Worm (Caenorhabditis elegans): Measurements from ENCODE around the gene slrp-1.
A peak's percentile ranks its signal among the peaks of the same experiment; 100 is the strongest.

Gene slrp-1

DNA sequence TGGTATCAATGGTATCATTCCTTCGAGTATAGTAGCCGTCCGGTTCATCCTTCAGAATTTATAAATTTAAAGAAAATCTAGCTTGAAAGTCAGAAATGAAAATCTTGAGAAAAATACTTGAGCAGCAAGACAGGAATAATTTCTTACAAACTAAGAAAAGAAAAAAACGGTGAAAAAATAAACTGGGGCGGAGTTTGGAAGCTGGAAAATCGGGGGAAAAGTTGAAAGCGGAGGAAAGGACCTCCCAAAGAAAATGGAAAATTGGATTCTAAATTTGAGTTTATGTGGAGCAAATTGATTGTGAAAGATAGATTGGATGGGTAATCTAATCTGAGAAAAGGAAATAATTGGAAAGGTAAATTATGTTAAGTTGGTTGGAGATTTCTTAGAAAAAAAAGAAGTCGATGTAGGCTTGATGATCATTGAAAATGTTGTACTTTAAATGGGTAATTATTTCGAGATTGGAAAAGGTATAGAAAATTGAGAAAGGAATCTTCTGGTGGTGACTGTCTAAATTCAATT lies 29.5 kb upstream of the slrp-1 start, which contains the start of gene frpr-5:
TSS of gene frpr-5 (minus strand) at position 51 of the 522 bp plus-strand sequence.
- TF ChIP-seq nfya-1 (tag; optimal IDR thresholded peaks at IDR 0.05; ENCODE audit: borderline replicate concordance, insufficient read depth) (no peak), lin-54 (GFP tag; optimal IDR thresholded peaks at IDR 0.05) (no peak), sptf-2 (GFP tag; optimal IDR thresholded peaks at IDR 0.05) (no peak), somi-1 (GFP tag; optimal IDR thresholded peaks at IDR 0.05) (no peak), T07F8.4 (tag; optimal IDR thresholded peaks at IDR 0.05) (no peak), athp-1 (tag; optimal IDR thresholded peaks at IDR 0.05) (no peak), ceh-58 (GFP tag; IDR thresholded peaks at IDR 0.05) (no peak), unc-62 (GFP tag; optimal IDR thresholded peaks at IDR 0.05) (no peak), rpc-1 (optimal IDR thresholded peaks at IDR 0.05) (no peak), rpc-1 (tag; optimal IDR thresholded peaks at IDR 0.05) (no peak)

DNA sequence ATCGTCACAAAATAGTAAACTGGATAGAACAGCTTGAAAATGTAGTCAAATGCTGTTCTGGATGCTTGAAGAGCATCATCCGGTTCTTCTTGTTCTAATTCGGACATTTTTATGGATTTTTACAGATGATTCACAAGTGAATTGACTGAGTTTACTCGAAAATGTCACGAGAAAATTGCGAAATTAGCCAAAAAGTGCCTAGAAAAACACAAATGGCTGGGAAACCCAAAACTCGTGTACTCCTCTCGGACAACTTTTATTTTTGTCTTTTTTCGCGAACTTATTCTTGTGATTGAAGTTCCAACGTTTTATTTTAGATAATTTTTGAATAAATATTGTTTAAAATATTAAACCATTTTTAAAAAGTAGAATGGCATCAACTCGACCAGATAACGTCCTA lies 14.1 kb upstream of the slrp-1 start, which contains the start of the genes C56A3.4 and C56A3.5:
TSS of gene C56A3.4 (minus strand) at position 154 of the 400 bp plus-strand sequence.
TSS of gene C56A3.5 (plus strand) at position 367 of the 400 bp plus-strand sequence.
- TF ChIP-seq Y56A3A.18 (GFP tag; IDR thresholded peaks at IDR 0.05) (no peak), lin-35 (GFP tag; optimal IDR thresholded peaks at IDR 0.05) (peak in 1 of 3 experiments; percentile 20), let-526 (GFP tag; IDR thresholded peaks at IDR 0.05) (peak; percentile 63; the same call in 1 of the 2 replicates), atf-7 (tag; optimal IDR thresholded peaks at IDR 0.05) (no peak), K12H6.12 (tag; optimal IDR thresholded peaks at IDR 0.05) (peak; percentile 27), snpc-4 (GFP tag; optimal IDR thresholded peaks at IDR 0.05) (no peak), snpc-4 (tag; optimal IDR thresholded peaks at IDR 0.05) (peak in 1 of 4 experiments; percentile 14), attf-6 (GFP tag; IDR thresholded peaks at IDR 0.05) (no peak), ccch-3 (GFP tag; optimal IDR thresholded peaks at IDR 0.05) (no peak), tbx-9 (tag; optimal IDR thresholded peaks at IDR 0.05; ENCODE audit: borderline replicate concordance) (no peak), repo-1 (tag; optimal IDR thresholded peaks at IDR 0.05) (no peak), mcd-1 (GFP tag; IDR thresholded peaks at IDR 0.05) (peak; percentile 60), lin-54 (GFP tag; optimal IDR thresholded peaks at IDR 0.05) (no peak), lin-40 (tag; optimal IDR thresholded peaks at IDR 0.05) (peak; percentile 4), D2030.7 (GFP tag; IDR thresholded peaks at IDR 0.05) (0 out of 2 replicates have a peak, but pooled peaks have one; percentile 26), F57C9.4 (tag; optimal IDR thresholded peaks at IDR 0.05) (no peak), ZK185.1 (tag; optimal IDR thresholded peaks at IDR 0.05; ENCODE audit: poor library complexity, severe bottlenecking) (peak; percentile 48), nhr-80 (tag; optimal IDR thresholded peaks at IDR 0.05) (peak; percentile 26), ztf-25 (GFP tag; IDR thresholded peaks at IDR 0.05) (0 out of 2 replicates have a peak, but pooled peaks have one; percentile 10), akir-1 (GFP tag; optimal IDR thresholded peaks at IDR 0.05) (no peak), attf-3 (GFP tag; conservative IDR thresholded peaks at IDR 0.05) (0 out of 2 replicates have a peak, but pooled peaks have one; percentile 29), hmg-1.2 (GFP tag; IDR thresholded peaks at IDR 0.05) (0 out of 2 replicates have a peak, but pooled peaks have one; percentile 21), ets-4 (GFP tag; optimal IDR thresholded peaks at IDR 0.05) (no peak), cebp-1 (GFP tag; IDR thresholded peaks at IDR 0.05) (peak; percentile 92), cebp-1 (tag; optimal IDR thresholded peaks at IDR 0.05) (peak; percentile 99), Y53G8AR.9 (GFP tag; conservative IDR thresholded peaks at IDR 0.05) (no peak), snpc-1.1 (tag; optimal IDR thresholded peaks at IDR 0.05; ENCODE audit: insufficient read depth) (no peak), pha-4 (tag; optimal IDR thresholded peaks at IDR 0.05) (no peak), lsy-27 (tag; optimal IDR thresholded peaks at IDR 0.05; ENCODE audit: borderline replicate concordance, insufficient read depth) (no peak), C06A6.2 (GFP tag; conservative IDR thresholded peaks at IDR 0.05) (no peak), attf-5 (GFP tag; optimal IDR thresholded peaks at IDR 0.05) (peak; percentile 53), ztf-26 (tag; optimal IDR thresholded peaks at IDR 0.05) (no peak), unc-130 (GFP tag; optimal IDR thresholded peaks at IDR 0.05) (peak; percentile 28), snpc-3.4 (tag; optimal IDR thresholded peaks at IDR 0.05) (no peak), unc-62 (GFP tag; optimal IDR thresholded peaks at IDR 0.05) (no peak), Y79H2A.3 (GFP tag; conservative IDR thresholded peaks at IDR 0.05) (no peak), ceh-27 (GFP tag; optimal IDR thresholded peaks at IDR 0.05) (peak; percentile 58), mxl-1 (tag; optimal IDR thresholded peaks at IDR 0.05) (no peak), aptf-3 (GFP tag; IDR thresholded peaks at IDR 0.05) (no peak)

All from whole organism, young adult.